Fruit fly (Drosophila melanogaster): ENCODE measurements around the gene CG2983.
A peak's percentile ranks its signal among the peaks of the same experiment; 100 is the strongest.

CG2983 gene

DNA sequence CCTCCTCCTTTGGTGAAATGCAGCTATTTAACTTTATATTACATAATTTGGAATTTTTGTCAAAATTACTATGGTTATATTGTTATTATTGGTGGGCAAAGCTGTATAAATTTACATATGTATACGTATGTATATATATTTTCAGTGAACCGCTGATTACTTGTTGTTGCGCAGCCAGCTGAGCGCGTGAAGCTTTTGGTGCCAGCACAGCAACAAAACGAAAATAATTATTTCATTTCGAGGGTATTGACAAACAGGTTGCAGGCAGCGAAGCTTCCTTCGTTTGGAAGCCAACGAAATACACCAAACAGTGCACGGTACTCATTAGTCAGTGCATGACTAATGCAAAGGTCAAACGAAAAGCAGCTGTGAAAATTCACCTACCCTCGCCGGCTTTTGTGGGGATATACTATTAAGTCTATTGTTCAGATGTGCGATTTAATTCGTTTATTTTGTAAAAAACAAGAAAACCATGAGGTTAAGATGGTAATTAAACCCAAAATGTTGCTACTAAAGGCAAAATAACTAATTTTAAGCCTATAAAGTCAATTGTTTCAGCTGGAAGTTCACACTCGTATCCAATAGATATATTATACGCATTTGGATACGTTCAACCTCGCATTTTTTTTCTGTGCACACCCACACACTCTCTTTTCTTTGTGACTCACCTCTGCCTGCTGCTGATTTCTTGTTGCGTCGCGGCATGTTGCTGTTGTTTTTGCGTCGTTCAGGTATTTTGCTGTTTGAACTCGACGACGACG lies 25.7 kb downstream of the CG2983 start (continued):
- TF ChIP-seq tll (GFP tag; optimal IDR thresholded peaks at IDR 0.05) = peak in 1 of 2 experiments; percentile 49
- no peak for TF ChIP-seq E2f1 (GFP tag; IDR thresholded peaks at IDR 0.05)
- no peak for TF ChIP-seq gcm2 (GFP tag; optimal IDR thresholded peaks at IDR 0.05)
- no peak for TF ChIP-seq pnt (GFP tag; optimal IDR thresholded peaks at IDR 0.05)
- no peak for TF ChIP-seq Mad (GFP tag; optimal IDR thresholded peaks at IDR 0.05)
- no peak for TF ChIP-seq Ets97D (GFP tag; optimal IDR thresholded peaks at IDR 0.05)
- TF ChIP-seq CG12769 (tag; optimal IDR thresholded peaks at IDR 0.05) = no peak
- no peak for TF ChIP-seq CG6654 (GFP tag; optimal IDR thresholded peaks at IDR 0.05)
- no peak for TF ChIP-seq crol (GFP tag; IDR thresholded peaks at IDR 0.05)
- no peak for TF ChIP-seq CG9797 (GFP tag; optimal IDR thresholded peaks at IDR 0.05)
- TF ChIP-seq Doc2 (GFP tag; IDR thresholded peaks at IDR 0.05) = no peak
- TF ChIP-seq CG3281 (GFP tag; optimal IDR thresholded peaks at IDR 0.05) = peak; percentile 38
- peak; percentile 7 for TF ChIP-seq nmo (GFP tag; optimal IDR thresholded peaks at IDR 0.05)
- TF ChIP-seq Bteb2 (GFP tag; optimal IDR thresholded peaks at IDR 0.05) = no peak
- TF ChIP-seq Fer3 (tag; optimal IDR thresholded peaks at IDR 0.05) = no peak
- no peak for TF ChIP-seq da (GFP tag; optimal IDR thresholded peaks at IDR 0.05)
- no peak for TF ChIP-seq CG4730 (GFP tag; IDR thresholded peaks at IDR 0.05)
- peak; percentile 1 for TF ChIP-seq CG12155 (GFP tag; optimal IDR thresholded peaks at IDR 0.05)
- TF ChIP-seq sqz (GFP tag; optimal IDR thresholded peaks at IDR 0.05) = no peak
- TF ChIP-seq tx (GFP tag; optimal IDR thresholded peaks at IDR 0.05) = no peak
- TF ChIP-seq caup (GFP tag; optimal IDR thresholded peaks at IDR 0.05; ENCODE audit: severe bottlenecking) = peak; percentile 30
- TF ChIP-seq gsb (GFP tag; IDR thresholded peaks at IDR 0.05) = no peak
- TF ChIP-seq HLH4C (GFP tag; IDR thresholded peaks at IDR 0.05; ENCODE audit: partially characterized antibody) = no peak
- 0 out of 2 replicates have a peak, but pooled peaks have one; percentile 6 for TF ChIP-seq sob (GFP tag; IDR thresholded peaks at IDR 0.05)
- TF ChIP-seq CG1603 (tag; optimal IDR thresholded peaks at IDR 0.05) = peak; percentile 10
- TF ChIP-seq zen (tag; optimal IDR thresholded peaks at IDR 0.05) = peak; percentile 6
- TF ChIP-seq tna (GFP tag; IDR thresholded peaks at IDR 0.05; ENCODE audit: partially characterized antibody) = no peak
- peak; percentile 23 for TF ChIP-seq sd (tag; optimal IDR thresholded peaks at IDR 0.05)
- no peak for TF ChIP-seq HmgD (GFP tag; optimal IDR thresholded peaks at IDR 0.05)
- TF ChIP-seq crc (GFP tag; optimal IDR thresholded peaks at IDR 0.05) = peak; percentile 22
- TF ChIP-seq CG30020 (tag; optimal IDR thresholded peaks at IDR 0.05) = no peak
- TF ChIP-seq dmrt99B (tag; optimal IDR thresholded peaks at IDR 0.05) = peak; percentile 33
- TF ChIP-seq CG15601 (tag; optimal IDR thresholded peaks at IDR 0.05) = no peak
- TF ChIP-seq sug (tag; optimal IDR thresholded peaks at IDR 0.05) = no peak
- no peak for TF ChIP-seq nerfin-1 (tag; optimal IDR thresholded peaks at IDR 0.05)
- no peak for TF ChIP-seq lola (GFP tag; optimal IDR thresholded peaks at IDR 0.05)
- no peak for TF ChIP-seq HLH54F (GFP tag; optimal IDR thresholded peaks at IDR 0.05)
- TF ChIP-seq CG17568 (GFP tag; optimal IDR thresholded peaks at IDR 0.05) = no peak
- TF ChIP-seq ci (GFP tag; IDR thresholded peaks at IDR 0.05) = peak; percentile 43; the same call in 2 of the 3 replicates
- no peak for TF ChIP-seq pb (GFP tag; optimal IDR thresholded peaks at IDR 0.05)
- no peak for TF ChIP-seq NC2α (GFP tag; optimal IDR thresholded peaks at IDR 0.05)
- TF ChIP-seq CG9437 (GFP tag; optimal IDR thresholded peaks at IDR 0.05) = no peak
- TF ChIP-seq CG14014 (GFP tag; IDR thresholded peaks at IDR 0.05) = no peak
- TF ChIP-seq CG6813 (GFP tag; optimal IDR thresholded peaks at IDR 0.05) = no peak
- TF ChIP-seq CG6683 (GFP tag; optimal IDR thresholded peaks at IDR 0.05) = no peak
- no peak for TF ChIP-seq exex (tag; optimal IDR thresholded peaks at IDR 0.05)
- no peak for TF ChIP-seq Elba2 (GFP tag; optimal IDR thresholded peaks at IDR 0.05)
- TF ChIP-seq bbx (GFP tag; IDR thresholded peaks at IDR 0.05; ENCODE audit: partially characterized antibody) = no peak
- TF ChIP-seq corto (GFP tag; optimal IDR thresholded peaks at IDR 0.05) = no peak

Measured in whole organism, embryonic.